Worm (Caenorhabditis elegans) whole organism, L3 larva: ENCODE results near the gene Y17G9A.4.
A peak's percentile ranks its signal among the peaks of the same experiment; 100 is the strongest.

Source experiments
- R02D3.7 ChIP-seq: fragments of 150-350 bp; optimal IDR thresholded peaks from 2 replicates; lab custom pipeline; 2014; ENCODE audit warnings: missing biosample characterization, missing genetic modification characterization
- ZK546.5 ChIP-seq: sonication (generic microtip); optimal IDR thresholded peaks from 2 replicates; lab custom pipeline; 2017; ENCODE audit warnings: missing biosample characterization, missing genetic modification characterization
- aly-2 ChIP-seq: fragments of 150-350 bp; optimal IDR thresholded peaks from 2 replicates; lab custom pipeline; 2014; ENCODE audit warnings: missing biosample characterization, missing genetic modification characterization
- ama-1 ChIP-seq: fragments of 150-350 bp; optimal IDR thresholded peaks from 2 replicates; lab custom pipeline; 2018
- ceh-16 ChIP-seq: sonication (generic microtip); optimal IDR thresholded peaks from 2 replicates; lab custom pipeline; 2017; ENCODE audit warnings: missing biosample characterization, missing genetic modification characterization
- ceh-28 ChIP-seq: fragments of 150-350 bp; optimal IDR thresholded peaks from 2 replicates; lab custom pipeline; 2014; ENCODE audit warnings: missing biosample characterization, missing genetic modification reagents, missing genetic modification characterization
- ceh-82 ChIP-seq: fragments of 150-350 bp; optimal IDR thresholded peaks from 2 replicates; lab custom pipeline; 2014; ENCODE audit warnings: missing biosample characterization, missing genetic modification characterization
- ceh-9 ChIP-seq: sonication (generic microtip); optimal IDR thresholded peaks from 2 replicates; lab custom pipeline; 2018; ENCODE audit warnings: missing biosample characterization, missing genetic modification characterization
- daf-12 ChIP-seq: fragments of 150-350 bp; optimal IDR thresholded peaks from 2 replicates; lab custom pipeline; 2014; ENCODE audit warnings: missing biosample characterization, missing genetic modification reagents, missing genetic modification characterization
- egl-27 ChIP-seq: sonication (generic microtip); optimal IDR thresholded peaks from 4 replicates; lab custom pipeline; 2017; ENCODE audit warnings: missing biosample characterization, missing genetic modification reagents, missing genetic modification characterization
- egl-5 ChIP-seq: fragments of 150-350 bp; optimal IDR thresholded peaks from 2 replicates; lab custom pipeline; 2017; ENCODE audit warnings: missing biosample characterization, missing genetic modification reagents, missing genetic modification characterization, inconsistent platforms
- elt-1 ChIP-seq: fragments of 150-350 bp; optimal IDR thresholded peaks from 2 replicates; lab custom pipeline; 2014; ENCODE audit warnings: missing biosample characterization, missing genetic modification characterization
- elt-2 ChIP-seq: sonication (generic microtip); optimal IDR thresholded peaks from 2 replicates; lab custom pipeline; 2016; ENCODE audit warnings: missing genetic modification reagents, mild to moderate bottlenecking, missing genetic modification characterization, missing compliant biosample characterization
- elt-3 ChIP-seq, 3 experiments: fragments of 150-350 bp in 1 of 3; sonication (generic microtip) in 2 of 3; optimal IDR thresholded peaks; 2 replicates in 2 of 3; 4 replicates in 1 of 3; lab custom pipeline; 2014 to 2017; ENCODE audit warnings: missing biosample characterization in 3 of 3, missing genetic modification characterization in 3 of 3
- eor-1 ChIP-seq, 2 experiments: fragments of 150-350 bp; optimal IDR thresholded peaks; 2 replicates each; lab custom pipeline; 2014 to 2018; ENCODE audit warnings: missing biosample characterization in 2 of 2, missing genetic modification characterization in 2 of 2
- fkh-10 ChIP-seq: sonication (generic microtip); optimal IDR thresholded peaks from 2 replicates; lab custom pipeline; 2017; ENCODE audit warnings: missing biosample characterization, missing genetic modification reagents, missing genetic modification characterization
- fkh-2 ChIP-seq: fragments of 150-350 bp; optimal IDR thresholded peaks from 2 replicates; lab custom pipeline; 2014; ENCODE audit warnings: missing biosample characterization, missing genetic modification reagents, missing genetic modification characterization
- fos-1 ChIP-seq: fragments of 150-350 bp; optimal IDR thresholded peaks from 2 replicates; lab custom pipeline; 2014; ENCODE audit warnings: missing biosample characterization, missing genetic modification characterization
- hmg-11 ChIP-seq: sonication (generic microtip); optimal IDR thresholded peaks from 2 replicates; lab custom pipeline; 2016; ENCODE audit warnings: missing genetic modification characterization, missing compliant biosample characterization
- jun-1 ChIP-seq: fragments of 150-350 bp; optimal IDR thresholded peaks from 2 replicates; lab custom pipeline; 2014; ENCODE audit warnings: missing biosample characterization, missing genetic modification reagents, missing genetic modification characterization
- lin-15B ChIP-seq: fragments of 150-350 bp; optimal IDR thresholded peaks from 2 replicates; lab custom pipeline; 2014; ENCODE audit warnings: missing biosample characterization, missing genetic modification characterization
- lin-39 ChIP-seq: fragments of 150-350 bp; optimal IDR thresholded peaks from 2 replicates; lab custom pipeline; 2018; ENCODE audit warnings: missing biosample characterization, missing genetic modification reagents, missing genetic modification characterization
- lsy-12 ChIP-seq: sonication (generic microtip); optimal IDR thresholded peaks from 2 replicates; lab custom pipeline; 2016; ENCODE audit warnings: mild to moderate bottlenecking, missing genetic modification characterization, missing compliant biosample characterization
- mml-1 ChIP-seq: fragments of 150-350 bp; sonication (generic microtip); optimal IDR thresholded peaks from 3 replicates; lab custom pipeline; 2014; ENCODE audit warnings: missing biosample characterization, missing genetic modification characterization
- nfya-1 ChIP-seq: sonication (generic microtip); optimal IDR thresholded peaks from 2 replicates; lab custom pipeline; 2017; ENCODE audit warnings: missing genetic modification characterization, mild to moderate bottlenecking, missing compliant biosample characterization, antibody characterized with exemption, moderate library complexity; ENCODE audit not compliant: insufficient read depth
- nhr-11 ChIP-seq: fragments of 150-350 bp; optimal IDR thresholded peaks from 2 replicates; lab custom pipeline; 2014; ENCODE audit warnings: missing biosample characterization, missing genetic modification characterization
- nhr-12 ChIP-seq: fragments of 150-350 bp; optimal IDR thresholded peaks from 2 replicates; lab custom pipeline; 2014; ENCODE audit warnings: missing biosample characterization, missing genetic modification characterization
- nhr-23 ChIP-seq: fragments of 150-350 bp; optimal IDR thresholded peaks from 2 replicates; lab custom pipeline; 2014; ENCODE audit warnings: missing biosample characterization, missing genetic modification reagents, missing genetic modification characterization
- nhr-237 ChIP-seq: fragments of 150-350 bp; optimal IDR thresholded peaks from 2 replicates; lab custom pipeline; 2014; ENCODE audit warnings: missing biosample characterization, missing genetic modification characterization
- nhr-25 ChIP-seq: sonication (generic microtip); optimal IDR thresholded peaks from 2 replicates; lab custom pipeline; 2017; ENCODE audit warnings: missing biosample characterization, missing genetic modification characterization
- nhr-28 ChIP-seq: fragments of 150-350 bp; optimal IDR thresholded peaks from 2 replicates; lab custom pipeline; 2014; ENCODE audit warnings: missing biosample characterization, missing genetic modification characterization
- nhr-43 ChIP-seq: sonication (generic microtip); optimal IDR thresholded peaks from 2 replicates; lab custom pipeline; 2016; ENCODE audit warnings: mild to moderate bottlenecking, missing genetic modification characterization, missing compliant biosample characterization; ENCODE audit not compliant: poor library complexity, severe bottlenecking
- nhr-67 ChIP-seq: fragments of 150-350 bp; optimal IDR thresholded peaks from 2 replicates; lab custom pipeline; 2014; ENCODE audit warnings: missing biosample characterization, missing genetic modification characterization
- nhr-76 ChIP-seq: fragments of 150-350 bp; sonication (generic microtip); optimal IDR thresholded peaks from 5 replicates; lab custom pipeline; 2014; ENCODE audit warnings: missing biosample characterization, missing genetic modification characterization
- nhr-77 ChIP-seq: fragments of 150-350 bp; optimal IDR thresholded peaks from 2 replicates; lab custom pipeline; 2014; ENCODE audit warnings: missing biosample characterization, missing genetic modification characterization
- pqm-1 ChIP-seq: fragments of 150-350 bp; optimal IDR thresholded peaks from 2 replicates; lab custom pipeline; 2017; ENCODE audit warnings: missing biosample characterization, missing genetic modification characterization, inconsistent platforms
- sea-2 ChIP-seq: fragments of 150-350 bp; sonication (generic microtip); optimal IDR thresholded peaks from 4 replicates; lab custom pipeline; 2014; ENCODE audit warnings: missing biosample characterization, missing genetic modification reagents, missing genetic modification characterization
- skn-1 ChIP-seq: fragments of 150-350 bp; optimal IDR thresholded peaks from 2 replicates; lab custom pipeline; 2014; ENCODE audit warnings: missing biosample characterization, missing genetic modification characterization
- snpc-4 ChIP-seq: fragments of 150-350 bp; optimal IDR thresholded peaks from 2 replicates; lab custom pipeline; 2014; ENCODE audit warnings: missing biosample characterization, missing genetic modification characterization
- tbx-2 ChIP-seq: sonication (generic microtip); optimal IDR thresholded peaks from 2 replicates; lab custom pipeline; 2016; ENCODE audit warnings: mild to moderate bottlenecking, missing genetic modification characterization, missing compliant biosample characterization
- unc-39 ChIP-seq: sonication (generic microtip); optimal IDR thresholded peaks from 4 replicates; lab custom pipeline; 2017; ENCODE audit warnings: missing biosample characterization, missing genetic modification characterization
- zag-1 ChIP-seq: fragments of 150-350 bp; optimal IDR thresholded peaks from 2 replicates; lab custom pipeline; 2014; ENCODE audit warnings: missing biosample characterization, missing genetic modification characterization
- ztf-11 ChIP-seq: fragments of 150-350 bp; optimal IDR thresholded peaks from 2 replicates; lab custom pipeline; 2014; ENCODE audit warnings: missing biosample characterization, missing genetic modification characterization
- ztf-4 ChIP-seq: fragments of 150-350 bp; optimal IDR thresholded peaks from 2 replicates; lab custom pipeline; 2014; ENCODE audit warnings: missing biosample characterization, missing genetic modification characterization

Gene Y17G9A.4

ce11 chrIV:4887258-4887657 is 25.9 kb upstream of the Y17G9A.4 start, which contains the start of gene T08B6.1:
TSS of gene T08B6.1 (minus strand) at chrIV:4887358.
- TF ChIP-seq ZK546.5 (no peak), lsy-12 (tag; lab: Kevin White, UChicago) (no peak), fos-1 (no peak), nfya-1 (tag; lab: Kevin White, UChicago) (no peak), daf-12 (tag; lab: Kevin White, UChicago) (no peak), unc-39 (tag; lab: Kevin White, UChicago) (no peak), egl-27 (tag; lab: Kevin White, UChicago) (no peak), sea-2 (no peak), ceh-28 (tag; lab: Kevin White, UChicago) (no peak), ztf-11 (no peak), elt-3 (tag; optimal IDR thresholded peaks at IDR 0.05; lab: Kevin White, UChicago) (no peak), skn-1 (tag; lab: Kevin White, UChicago) (no peak), nhr-25 (tag; lab: Kevin White, UChicago) (no peak), ceh-9 (tag; lab: Kevin White, UChicago) (no peak), ceh-82 (tag; lab: Kevin White, UChicago) (no peak)

- TF ChIP-seq ceh-82 (tag; lab: Kevin White, UChicago) (no peak), hmg-11 (no peak)
Observed at ce11 chrIV:4885435-4885834, 24.1 kb upstream of the Y17G9A.4 start.

ce11 chrIV:4883984-4884383 is 22.6 kb upstream of the Y17G9A.4 start, which contains the start of gene str-166:
TSS of gene str-166 (plus strand) at chrIV:4884284.
- no peak for TF ChIP-seq jun-1 (tag; lab: Kevin White, UChicago)
- TF ChIP-seq sea-2 = no peak
- no peak for TF ChIP-seq nhr-43 (tag; lab: Kevin White, UChicago)
- no peak for TF ChIP-seq fos-1
- TF ChIP-seq lsy-12 (tag; lab: Kevin White, UChicago) = no peak
- TF ChIP-seq zag-1 (tag; lab: Kevin White, UChicago) = no peak
- TF ChIP-seq ceh-82 (tag; lab: Kevin White, UChicago) = no peak
- TF ChIP-seq ceh-16 (tag; lab: Kevin White, UChicago) = no peak
- TF ChIP-seq tbx-2 (tag; lab: Kevin White, UChicago) = no peak

- TF ChIP-seq ama-1 (lab: Kevin White, UChicago) = peak; percentile 88
- TF ChIP-seq tbx-2 (tag; lab: Kevin White, UChicago) = no peak
- peak; percentile 98 for TF ChIP-seq snpc-4 (tag; lab: Kevin White, UChicago)
- peak; percentile 7 for TF ChIP-seq lin-39
- TF ChIP-seq sea-2 = no peak
- no peak for TF ChIP-seq jun-1 (tag; lab: Kevin White, UChicago)
- no peak for TF ChIP-seq skn-1 (tag; lab: Kevin White, UChicago)
- no peak for TF ChIP-seq mml-1 (tag; lab: Kevin White, UChicago)
- no peak for TF ChIP-seq ceh-82 (tag; lab: Kevin White, UChicago)
- no peak for TF ChIP-seq zag-1 (tag; lab: Kevin White, UChicago)
- TF ChIP-seq elt-3 (tag; optimal IDR thresholded peaks at IDR 0.05; lab: Kevin White, UChicago) = peak in 1 of 3 experiments; percentile 49
- no peak for TF ChIP-seq elt-2 (tag; lab: Kevin White, UChicago)
- no peak for TF ChIP-seq hmg-11
- no peak for TF ChIP-seq nhr-76
- peak; percentile 60 for TF ChIP-seq elt-1
- TF ChIP-seq nhr-77 (tag; lab: Kevin White, UChicago) = no peak
- TF ChIP-seq nhr-237 = no peak
- no peak for TF ChIP-seq unc-39 (tag; lab: Kevin White, UChicago)
- peak; percentile 9 for TF ChIP-seq pqm-1 (tag; lab: Kevin White, UChicago)
- TF ChIP-seq fkh-10 = no peak
- TF ChIP-seq aly-2 (tag; lab: Kevin White, UChicago) = no peak
- TF ChIP-seq ceh-9 (tag; lab: Kevin White, UChicago) = no peak
- no peak for TF ChIP-seq ztf-11
- TF ChIP-seq nhr-43 (tag; lab: Kevin White, UChicago) = peak; percentile 80
- TF ChIP-seq fos-1 = no peak
- no peak for TF ChIP-seq nhr-12 (tag; lab: Kevin White, UChicago)
- TF ChIP-seq daf-12 (tag; lab: Kevin White, UChicago) = no peak
- TF ChIP-seq fkh-2 (tag; lab: Kevin White, UChicago) = no peak
- TF ChIP-seq egl-27 (tag; lab: Kevin White, UChicago) = no peak
- peak; percentile 64 for TF ChIP-seq nhr-23 (tag; lab: Kevin White, UChicago)
- TF ChIP-seq ceh-16 (tag; lab: Kevin White, UChicago) = no peak
- TF ChIP-seq nhr-28 (tag; lab: Kevin White, UChicago) = no peak
- no peak for TF ChIP-seq ZK546.5
- TF ChIP-seq egl-5 (tag; lab: Kevin White, UChicago) = no peak
- no peak for TF ChIP-seq eor-1 (tag; optimal IDR thresholded peaks at IDR 0.05; lab: Kevin White, UChicago)
- TF ChIP-seq ceh-28 (tag; lab: Kevin White, UChicago) = no peak
- TF ChIP-seq ztf-4 (tag; lab: Kevin White, UChicago) = no peak
- TF ChIP-seq nfya-1 (tag; lab: Kevin White, UChicago) = peak; percentile 70
- no peak for TF ChIP-seq nhr-67 (tag; lab: Kevin White, UChicago)
- TF ChIP-seq R02D3.7 = peak; percentile 46
- TF ChIP-seq lin-15B (tag; lab: Kevin White, UChicago) = peak; percentile 43
- peak; percentile 83 for TF ChIP-seq nhr-25 (tag; lab: Kevin White, UChicago)
- no peak for TF ChIP-seq lsy-12 (tag; lab: Kevin White, UChicago)
- no peak for TF ChIP-seq nhr-11 (tag; lab: Kevin White, UChicago)
Observed at ce11 chrIV:4880634-4881033, 19.3 kb upstream of the Y17G9A.4 start.
